Worm (Caenorhabditis elegans) whole organism, L4/young adult: Measurements from ENCODE around the gene pro-3.

ENCODE experiments used
- dao-5 ChIP-seq: sonication (generic microtip); optimal IDR thresholded peaks from 2 replicates; lab custom pipeline; 2016; ENCODE audit warnings: missing genotype, missing genetic modification characterization, moderate library complexity, missing compliant biosample characterization
- him-1 ChIP-seq: sonication (generic microtip); optimal IDR thresholded peaks from 2 replicates; lab custom pipeline; 2016; ENCODE audit warnings: missing genotype, missing genetic modification reagents, missing genetic modification characterization, missing compliant biosample characterization

- no peak for TF ChIP-seq him-1 (tag; lab: Kevin White, UChicago)
- no peak for TF ChIP-seq dao-5 (tag; lab: Kevin White, UChicago)
Measured at ce11 chrV:19059873-19060272, 58.3 kb downstream of the pro-3 start, which contains the start of gene twk-46.
